Fruit fly (Drosophila melanogaster) whole organism, wandering third instar larva: ENCODE results near the gene Alp13.

Experiments
- Abd-B ChIP-seq: fragments of >200 bp; optimal IDR thresholded peaks from 2 replicates; lab custom pipeline; 2017; ENCODE audit warnings: missing biosample characterization, missing genetic modification characterization
- CG32264 ChIP-seq: fragments of 200-800 bp; sonication (Bioruptor generic); optimal IDR thresholded peaks from 2 replicates; lab custom pipeline; 2016; ENCODE audit warnings: missing biosample characterization, missing genetic modification characterization
- CG9705 ChIP-seq: fragments of 200-800 bp; sonication (Bioruptor generic); optimal IDR thresholded peaks from 2 replicates; lab custom pipeline; 2018; ENCODE audit warnings: missing biosample characterization, mild to moderate bottlenecking, missing genetic modification characterization
- CrebA ChIP-seq: fragments of 200-800 bp; sonication (Bioruptor generic); optimal IDR thresholded peaks from 2 replicates; lab custom pipeline; 2016; ENCODE audit warnings: missing biosample characterization, mild to moderate bottlenecking, missing genetic modification characterization, borderline replicate concordance
- Dfd ChIP-seq: fragments of >200 bp; optimal IDR thresholded peaks from 2 replicates; lab custom pipeline; 2017; ENCODE audit warnings: missing biosample characterization, missing genetic modification characterization
- Dif ChIP-seq: fragments of 200-275, 200-300 bp; sonication (Bioruptor generic); optimal IDR thresholded peaks from 2 replicates; lab custom pipeline; 2018; ENCODE audit warnings: missing biosample characterization, missing genetic modification characterization; ENCODE audit not compliant: partially characterized antibody
- HLH106 ChIP-seq: fragments of 200-800 bp; optimal IDR thresholded peaks from 3 replicates; lab custom pipeline; 2019; ENCODE audit warnings: missing biosample characterization, mild to moderate bottlenecking, missing genetic modification characterization, moderate library complexity
- Hr78 ChIP-seq: fragments of >200 bp; optimal IDR thresholded peaks from 2 replicates; lab custom pipeline; 2017; ENCODE audit warnings: missing biosample characterization, missing genetic modification characterization
- Hr83 ChIP-seq: fragments of 200-300 bp; sonication (Bioruptor generic); optimal IDR thresholded peaks from 2 replicates; lab custom pipeline; 2016; ENCODE audit warnings: missing biosample characterization, mild to moderate bottlenecking, missing genetic modification characterization, moderate library complexity; ENCODE audit not compliant: poor library complexity, severe bottlenecking
- Jra ChIP-seq: sonication (Bioruptor generic); optimal IDR thresholded peaks from 2 replicates; lab custom pipeline; 2016; ENCODE audit warnings: missing biosample characterization, missing genetic modification characterization
- Mio ChIP-seq: sonication (Bioruptor generic); optimal IDR thresholded peaks from 2 replicates; lab custom pipeline; 2016; ENCODE audit warnings: missing biosample characterization, missing genetic modification characterization
- Myc ChIP-seq: fragments of >200 bp; optimal IDR thresholded peaks from 2 replicates; lab custom pipeline; 2017
- N ChIP-seq: fragments of >200 bp; optimal IDR thresholded peaks from 2 replicates; lab custom pipeline; 2018; ENCODE audit warnings: missing biosample characterization, missing external identifiers, missing genetic modification characterization
- OdsH ChIP-seq: fragments of 200-800 bp; sonication (Bioruptor generic); optimal IDR thresholded peaks from 2 replicates; lab custom pipeline; 2016; ENCODE audit warnings: missing biosample characterization, mild to moderate bottlenecking, missing genetic modification characterization
- Rel ChIP-seq, 2 experiments: fragments of 200-800 bp; sonication (Bioruptor generic) in 1 of 2; optimal IDR thresholded peaks; 2 replicates in 1 of 2; 3 replicates in 1 of 2; lab custom pipeline; 2016 to 2019; ENCODE audit warnings: mild to moderate bottlenecking in 2 of 2, missing biosample characterization in 2 of 2, missing genetic modification characterization in 2 of 2, moderate library complexity in 1 of 2
- Sp1 ChIP-seq: fragments of 200-800 bp; sonication (Bioruptor generic); optimal IDR thresholded peaks from 3 replicates; lab custom pipeline; 2019; ENCODE audit warnings: missing biosample characterization, mild to moderate bottlenecking, missing genetic modification characterization, moderate library complexity
- Vsx2 ChIP-seq: fragments of 200-300, 225-300 bp; sonication (Bioruptor generic); optimal IDR thresholded peaks from 2 replicates; lab custom pipeline; 2018; ENCODE audit warnings: missing biosample characterization, missing genetic modification characterization; ENCODE audit not compliant: partially characterized antibody
- br ChIP-seq: fragments of 200-800 bp; sonication (Bioruptor generic); optimal IDR thresholded peaks from 2 replicates; lab custom pipeline; 2016; ENCODE audit warnings: missing biosample characterization, missing genetic modification characterization
- brk ChIP-seq: fragments of 200-800 bp; sonication (Bioruptor generic); optimal IDR thresholded peaks from 2 replicates; lab custom pipeline; 2016; ENCODE audit warnings: missing biosample characterization, mild to moderate bottlenecking, missing genetic modification characterization
- dl ChIP-seq, 2 experiments: fragments of 175-275, 200-275 bp in 1 of 2; fragments of 200-275 bp in 1 of 2; sonication (Bioruptor generic); optimal IDR thresholded peaks; lab custom pipeline; 2018; ENCODE audit warnings: mild to moderate bottlenecking in 2 of 2, missing biosample characterization in 2 of 2, missing genetic modification characterization in 2 of 2, moderate library complexity in 2 of 2; ENCODE audit not compliant: partially characterized antibody in 2 of 2, insufficient read depth in 1 of 2
- dmrt93B ChIP-seq: fragments of 200-800 bp; sonication (Bioruptor generic); optimal IDR thresholded peaks from 2 replicates; lab custom pipeline; 2018; ENCODE audit warnings: missing biosample characterization, mild to moderate bottlenecking, missing genetic modification characterization
- dsf ChIP-seq: sonication (Bioruptor generic); optimal IDR thresholded peaks from 2 replicates; lab custom pipeline; 2016; ENCODE audit warnings: missing biosample characterization, missing genetic modification characterization, borderline replicate concordance
- foxo ChIP-seq, 2 experiments: fragments of 200-800 bp; sonication (Bioruptor generic); optimal IDR thresholded peaks; 2 replicates in 1 of 2; 3 replicates in 1 of 2; lab custom pipeline; 2016 to 2017; ENCODE audit warnings: missing biosample characterization in 2 of 2, missing genetic modification characterization in 2 of 2
- fru ChIP-seq: fragments of 200-800 bp; sonication (Bioruptor generic); optimal IDR thresholded peaks from 3 replicates; lab custom pipeline; 2016; ENCODE audit warnings: missing biosample characterization, mild to moderate bottlenecking, missing genetic modification characterization
- h ChIP-seq: fragments of 200-800 bp; sonication (Bioruptor generic); optimal IDR thresholded peaks from 3 replicates; lab custom pipeline; 2016; ENCODE audit warnings: missing biosample characterization, mild to moderate bottlenecking, missing genetic modification characterization
- jim ChIP-seq: fragments of 175-275, 200-325 bp; sonication (Bioruptor generic); optimal IDR thresholded peaks from 2 replicates; lab custom pipeline; 2016; ENCODE audit warnings: missing biosample characterization, mild to moderate bottlenecking, missing genetic modification characterization
- psq ChIP-seq: fragments of 200-800 bp; sonication (Bioruptor generic); optimal IDR thresholded peaks from 3 replicates; lab custom pipeline; 2017; ENCODE audit warnings: missing biosample characterization, mild to moderate bottlenecking, missing genetic modification characterization, moderate library complexity
- rgr ChIP-seq: fragments of 200-800 bp; sonication (Bioruptor generic); optimal IDR thresholded peaks from 3 replicates; lab custom pipeline; 2016; ENCODE audit warnings: missing biosample characterization, mild to moderate bottlenecking, missing genetic modification characterization
- sage ChIP-seq: fragments of 200-800 bp; sonication (Bioruptor generic); optimal IDR thresholded peaks from 2 replicates; lab custom pipeline; 2016; ENCODE audit warnings: missing biosample characterization, mild to moderate bottlenecking, missing genetic modification characterization
- sv ChIP-seq: fragments of 200-800 bp; sonication (Bioruptor generic); optimal IDR thresholded peaks from 3 replicates; lab custom pipeline; 2016; ENCODE audit warnings: missing biosample characterization, missing genetic modification characterization
- tai ChIP-seq: sonication (Bioruptor generic); optimal IDR thresholded peaks from 2 replicates; lab custom pipeline; 2016; ENCODE audit warnings: missing biosample characterization, missing genetic modification characterization
- usp ChIP-seq: fragments of >200 bp; optimal IDR thresholded peaks from 2 replicates; lab custom pipeline; 2017; ENCODE audit warnings: missing biosample characterization, missing genetic modification characterization

Gene Alp13

dm6 chr3R:10062324-10062723, 12.8 kb downstream of the Alp13 start, which contains the start of gene CG33630:
TSS of gene CG33630 (plus strand) at chr3R:10062624.
- TF ChIP-seq HLH106 (tag; lab: Kevin White, UChicago) (no peak), Jra (no peak), CG32264 (GFP tag; lab: Kevin White, UChicago) (no peak), dsf (GFP tag; lab: Kevin White, UChicago) (no peak), brk (GFP tag; lab: Kevin White, UChicago) (no peak), CrebA (GFP tag; lab: Kevin White, UChicago) (no peak), dmrt93B (GFP tag; lab: Kevin White, UChicago) (no peak), Abd-B (GFP tag; lab: Kevin White, UChicago) (no peak), fru (GFP tag; lab: Kevin White, UChicago) (no peak), OdsH (no peak), br (GFP tag; lab: Kevin White, UChicago) (no peak), h (GFP tag; lab: Kevin White, UChicago) (no peak), usp (no peak), sv (no peak), Hr83 (no peak)
- TF ChIP-seq, all 38 proteins: peak for 0

DNA sequence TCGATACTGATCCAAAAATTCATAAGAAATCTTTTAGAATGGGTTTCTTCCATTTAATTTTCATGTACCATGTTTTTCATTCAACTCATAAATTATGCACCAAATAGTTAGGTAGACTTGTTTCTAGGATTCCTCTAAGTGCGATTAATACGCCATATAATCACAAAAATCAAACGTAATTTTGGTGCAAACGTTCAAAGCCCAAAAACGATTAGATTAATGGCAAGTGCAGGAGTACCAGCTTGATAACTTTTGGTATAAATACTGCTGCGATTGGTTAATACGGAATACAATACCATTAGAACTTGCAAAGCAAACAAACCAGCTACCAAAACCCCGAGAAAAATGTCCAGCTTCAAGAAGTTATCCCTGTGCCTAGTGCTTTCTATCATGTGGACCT, 15.2 kb downstream of the Alp13 start, which contains the start of gene Npc2c:
TSS of gene Npc2c (plus strand) at position 301 of the 400 bp plus-strand sequence.
- TF ChIP-seq Dif (GFP tag; lab: Kevin White, UChicago), result no peak
- no peak for TF ChIP-seq HLH106 (tag; lab: Kevin White, UChicago)
- TF ChIP-seq br (GFP tag; lab: Kevin White, UChicago), result no peak
- no peak for TF ChIP-seq Hr78 (GFP tag; lab: Kevin White, UChicago)
- TF ChIP-seq fru (GFP tag; lab: Kevin White, UChicago), result no peak
- TF ChIP-seq rgr (GFP tag; lab: Kevin White, UChicago), result no peak
- TF ChIP-seq Hr83, result no peak
- TF ChIP-seq Mio (GFP tag; lab: Kevin White, UChicago), result no peak
- no peak for TF ChIP-seq psq (GFP tag; lab: Kevin White, UChicago)
- TF ChIP-seq Myc (lab: Kevin White, UChicago), result no peak
- TF ChIP-seq dl (GFP tag; optimal IDR thresholded peaks at IDR 0.05; lab: Kevin White, UChicago; ENCODE audit: insufficient read depth in 1 of 2, partially characterized antibody in 2 of 2), result no peak
- no peak for TF ChIP-seq CG9705 (GFP tag; lab: Kevin White, UChicago)
- TF ChIP-seq CG32264 (GFP tag; lab: Kevin White, UChicago), result no peak
- no peak for TF ChIP-seq Rel (GFP tag; optimal IDR thresholded peaks at IDR 0.05; lab: Kevin White, UChicago)
- no peak for TF ChIP-seq Rel (tag; optimal IDR thresholded peaks at IDR 0.05; lab: Kevin White, UChicago)
- TF ChIP-seq jim (GFP tag; lab: Kevin White, UChicago), result no peak
- no peak for TF ChIP-seq foxo (GFP tag; optimal IDR thresholded peaks at IDR 0.05; lab: Kevin White, UChicago)
- TF ChIP-seq sv, result no peak
- TF ChIP-seq Dfd (GFP tag; lab: Kevin White, UChicago), result no peak
- no peak for TF ChIP-seq N (GFP tag; lab: Kevin White, UChicago)
- TF ChIP-seq dmrt93B (GFP tag; lab: Kevin White, UChicago), result no peak

- TF ChIP-seq foxo (GFP tag; optimal IDR thresholded peaks at IDR 0.05; lab: Kevin White, UChicago) (no peak), Hr78 (GFP tag; lab: Kevin White, UChicago) (no peak), tai (GFP tag; lab: Kevin White, UChicago) (no peak), Myc (lab: Kevin White, UChicago) (no peak)
Observed at dm6 chr3R:10059358-10059757, 15.8 kb downstream of the Alp13 start.

DNA sequence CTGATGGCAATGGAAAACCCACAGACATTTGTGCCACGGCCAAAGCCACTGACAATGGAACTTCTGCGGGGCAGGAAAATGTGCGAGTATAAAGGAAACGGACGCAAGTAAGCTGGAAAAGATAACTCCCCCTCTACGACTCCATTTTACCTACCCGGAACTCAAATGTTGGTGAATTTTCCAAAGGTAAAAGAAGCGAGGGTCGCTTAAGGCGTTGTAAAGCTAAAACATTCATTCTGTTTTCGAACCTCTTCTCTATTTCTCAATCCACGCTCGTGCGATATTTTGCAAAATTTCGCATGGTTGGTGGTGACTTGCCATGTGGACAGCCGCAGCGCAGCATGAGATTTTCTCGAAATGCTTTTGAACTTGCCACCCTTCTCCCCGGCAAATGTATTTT, 18.5 kb downstream of the Alp13 start:
- no peak for TF ChIP-seq h (GFP tag; lab: Kevin White, UChicago)

DNA sequence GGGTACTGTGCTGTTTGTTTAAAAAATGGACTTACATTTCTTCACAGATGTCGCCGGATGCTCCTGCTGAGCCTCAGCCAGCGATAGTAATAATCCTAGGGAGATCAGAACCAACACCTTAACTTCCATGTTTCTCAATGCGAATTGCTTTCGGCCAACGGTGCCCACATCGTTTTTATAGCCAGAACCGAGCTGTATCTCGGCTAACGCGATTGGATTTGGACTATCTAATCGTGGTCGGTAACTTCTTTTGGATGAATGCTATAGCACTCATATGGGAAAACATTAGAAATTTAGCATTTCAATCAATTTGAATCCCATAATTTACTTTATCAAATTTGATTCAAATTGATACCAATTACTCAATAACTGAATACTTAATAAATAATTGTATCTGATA, 19.2 kb downstream of the Alp13 start, which contains the start of gene Npc2d:
TSS of gene Npc2d (minus strand) at position 133 of the 400 bp plus-strand sequence.
- TF ChIP-seq Myc (lab: Kevin White, UChicago), result no peak
- no peak for TF ChIP-seq h (GFP tag; lab: Kevin White, UChicago)
- no peak for TF ChIP-seq Sp1 (GFP tag; lab: Kevin White, UChicago)
- TF ChIP-seq Jra, result no peak
- no peak for TF ChIP-seq CG9705 (GFP tag; lab: Kevin White, UChicago)
- TF ChIP-seq HLH106 (tag; lab: Kevin White, UChicago), result no peak
- TF ChIP-seq Mio (GFP tag; lab: Kevin White, UChicago), result no peak
- TF ChIP-seq Hr83, result no peak
- no peak for TF ChIP-seq N (GFP tag; lab: Kevin White, UChicago)
- no peak for TF ChIP-seq Vsx2
- TF ChIP-seq Dfd (GFP tag; lab: Kevin White, UChicago), result no peak
- TF ChIP-seq dsf (GFP tag; lab: Kevin White, UChicago), result no peak
- no peak for TF ChIP-seq rgr (GFP tag; lab: Kevin White, UChicago)
- TF ChIP-seq jim (GFP tag; lab: Kevin White, UChicago), result no peak
- TF ChIP-seq br (GFP tag; lab: Kevin White, UChicago), result no peak
- TF ChIP-seq sage (GFP tag; lab: Kevin White, UChicago), result no peak
- TF ChIP-seq, all 38 proteins: peak for 0
